Worm (Caenorhabditis elegans) whole organism, L2 larva: Measurements from ENCODE around the gene F10E9.3.

Experiments
- ama-1 ChIP-seq: fragments of 150-350 bp; optimal IDR thresholded peaks from 2 replicates; lab custom pipeline; 2018; ENCODE audit warnings: inconsistent platforms
- elt-3 ChIP-seq: sonication (generic microtip); optimal IDR thresholded peaks from 2 replicates; lab custom pipeline; 2017; ENCODE audit warnings: missing biosample characterization, missing genetic modification characterization
- nhr-237 ChIP-seq: fragments of 150-350 bp; optimal IDR thresholded peaks from 2 replicates; lab custom pipeline; 2014; ENCODE audit warnings: missing biosample characterization, missing genetic modification characterization
- nhr-77 ChIP-seq: fragments of 150-350 bp; optimal IDR thresholded peaks from 2 replicates; lab custom pipeline; 2014; ENCODE audit warnings: missing biosample characterization, missing genetic modification characterization
- unc-39 ChIP-seq: fragments of 150-350 bp; optimal IDR thresholded peaks from 2 replicates; lab custom pipeline; 2014; ENCODE audit warnings: missing biosample characterization, missing genetic modification characterization
- unc-55 ChIP-seq: fragments of 150-350 bp; sonication (generic microtip); optimal IDR thresholded peaks from 3 replicates; lab custom pipeline; 2014; ENCODE audit warnings: missing biosample characterization, missing genetic modification reagents, missing genetic modification characterization

- TF ChIP-seq elt-3 (tag; lab: Kevin White, UChicago) = no peak
- TF ChIP-seq nhr-77 (tag; lab: Kevin White, UChicago) = no peak
- no peak for TF ChIP-seq unc-39 (tag; lab: Kevin White, UChicago)
- TF ChIP-seq unc-55 = peak; percentile 86
- TF ChIP-seq ama-1 (lab: Kevin White, UChicago) = no peak
- no peak for TF ChIP-seq nhr-237 (tag; lab: Kevin White, UChicago)
Measured at ce11 chrIII:8319100-8319499, 8.3 kb downstream of the F10E9.3 start, which contains the start of gene F10E9.11.
